Fruit fly (Drosophila melanogaster) whole organism, adult: Measurements from ENCODE around the gene CG15891.
A peak's percentile ranks its signal among the peaks of the same experiment; 100 is the strongest.

Experiments used
- CG14711 ChIP-seq: fragments of 200-800 bp; sonication (Bioruptor generic); optimal IDR thresholded peaks from 2 replicates; lab custom pipeline; 2018; ENCODE audit warnings: missing biosample characterization, mild to moderate bottlenecking, missing genetic modification characterization, moderate library complexity
- CG33017 ChIP-seq: fragments of 200-800 bp; sonication (Bioruptor generic); optimal IDR thresholded peaks from 2 replicates; lab custom pipeline; 2018; ENCODE audit warnings: missing biosample characterization, mild to moderate bottlenecking, missing genetic modification characterization, moderate library complexity
- CG5204 ChIP-seq: fragments of 200-800 bp; sonication (Bioruptor generic); optimal IDR thresholded peaks from 2 replicates; lab custom pipeline; 2016; ENCODE audit warnings: missing biosample characterization, missing genetic modification characterization
- CG7045 ChIP-seq: fragments of 200-800 bp; sonication (Bioruptor generic); optimal IDR thresholded peaks from 2 replicates; lab custom pipeline; 2017; ENCODE audit warnings: missing biosample characterization, mild to moderate bottlenecking, missing genetic modification characterization
- Clk ChIP-seq: fragments of 200-800 bp; sonication (Bioruptor generic); optimal IDR thresholded peaks from 2 replicates; lab custom pipeline; 2017; ENCODE audit warnings: missing biosample characterization, missing genetic modification characterization
- Crg-1 ChIP-seq: fragments of 200-800 bp; sonication (Bioruptor generic); optimal IDR thresholded peaks from 2 replicates; lab custom pipeline; 2016; ENCODE audit warnings: missing biosample characterization, missing genetic modification characterization
- Mnt ChIP-seq: fragments of 200-800 bp; sonication (Bioruptor generic); optimal IDR thresholded peaks from 2 replicates; lab custom pipeline; 2016; ENCODE audit warnings: missing biosample characterization, mild to moderate bottlenecking, missing genetic modification characterization
- bab1 ChIP-seq: fragments of 200-800 bp; sonication (Bioruptor generic); optimal IDR thresholded peaks from 3 replicates; lab custom pipeline; 2019; ENCODE audit warnings: missing biosample characterization, mild to moderate bottlenecking, missing genetic modification characterization, moderate library complexity
- cnc ChIP-seq, 2 experiments: fragments of >200 bp; optimal IDR thresholded peaks; 2 replicates each; lab custom pipeline; 2017
- kay ChIP-seq: fragments of 200-800 bp; sonication (Bioruptor generic); peaks from one replicate; lab custom pipeline; 2016; ENCODE audit warnings: missing biosample characterization, missing genetic modification characterization, borderline replicate concordance
- ovo ChIP-seq: fragments of 200-800 bp; sonication (Bioruptor generic); optimal IDR thresholded peaks from 2 replicates; lab custom pipeline; 2016; ENCODE audit warnings: missing biosample characterization, missing genetic modification characterization
- tj ChIP-seq: fragments of 200-800 bp; sonication (Bioruptor generic); optimal IDR thresholded peaks from 3 replicates; lab custom pipeline; 2017; ENCODE audit warnings: missing biosample characterization, mild to moderate bottlenecking, missing genetic modification characterization, moderate library complexity

dm6 chrX:6276590-6276989 is 18.6 kb downstream of the CG15891 start, which contains the start of gene CG3566:
- TF ChIP-seq CG5204 (GFP tag; lab: Kevin White, UChicago): no peak
- TF ChIP-seq Mnt: peak; percentile 48
- peak; percentile 3 for TF ChIP-seq CG14711 (tag; lab: Kevin White, UChicago)
- no peak for TF ChIP-seq Crg-1 (GFP tag; lab: Kevin White, UChicago)
- no peak for TF ChIP-seq CG7045
- TF ChIP-seq cnc (optimal IDR thresholded peaks at IDR 0.05; lab: Kevin White, UChicago): no peak
- TF ChIP-seq Clk (GFP tag; lab: Kevin White, UChicago): no peak
- TF ChIP-seq tj (GFP tag; lab: Kevin White, UChicago): peak; percentile 17
- peak; percentile 47 for TF ChIP-seq bab1 (GFP tag; lab: Kevin White, UChicago)
- TF ChIP-seq kay (GFP tag; lab: Kevin White, UChicago): peak; percentile 55
- TF ChIP-seq ovo (GFP tag; lab: Kevin White, UChicago): peak; percentile 11
- no peak for TF ChIP-seq CG33017
